Worm (Caenorhabditis elegans) whole organism, L2 larva: ENCODE measurements around the gene cpr-6.

Source experiments
- elt-3 ChIP-seq: sonication (generic microtip); optimal IDR thresholded peaks from 2 replicates; lab custom pipeline; 2017; ENCODE audit warnings: missing biosample characterization, missing genetic modification characterization
- unc-62 ChIP-seq: fragments of 150-350 bp; optimal IDR thresholded peaks from 2 replicates; lab custom pipeline; 2014; ENCODE audit warnings: missing biosample characterization, missing genetic modification reagents, missing genetic modification characterization
- zag-1 ChIP-seq: fragments of 150-350 bp; optimal IDR thresholded peaks from 2 replicates; lab custom pipeline; 2014; ENCODE audit warnings: missing biosample characterization, missing genetic modification characterization

DNA sequence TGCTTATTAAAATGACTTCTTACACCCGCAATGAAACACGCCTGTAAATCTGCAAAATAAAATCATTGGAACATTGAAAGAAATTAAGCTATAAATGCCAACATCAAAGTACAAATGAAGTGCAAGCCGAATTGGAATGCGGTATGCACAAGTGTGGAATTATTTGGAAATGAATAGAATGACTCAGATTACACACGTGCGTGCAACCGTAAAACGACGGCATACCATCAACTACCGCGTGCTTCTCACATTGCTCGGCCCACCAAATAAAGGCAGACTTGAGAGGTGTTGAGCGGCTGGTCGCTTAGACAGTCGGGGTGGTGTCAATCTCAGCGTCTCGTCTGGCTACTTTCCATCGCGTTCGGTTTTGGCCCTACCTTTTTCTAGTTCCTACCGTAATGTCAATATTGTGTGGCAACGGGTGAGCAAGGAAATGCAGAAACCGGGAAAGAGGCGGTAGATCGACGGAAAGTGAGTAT lies 44.6 kb upstream of the cpr-6 start, which contains the start of gene aaim-1:
- TF ChIP-seq unc-62 (GFP tag; lab: Kevin White, UChicago) (no peak), elt-3 (tag; lab: Kevin White, UChicago) (no peak), zag-1 (no peak)
